Fruit fly (Drosophila melanogaster): Measurements from ENCODE around the gene Pect.
A peak's percentile ranks its signal among the peaks of the same experiment; 100 is the strongest.

Pect gene

DNA sequence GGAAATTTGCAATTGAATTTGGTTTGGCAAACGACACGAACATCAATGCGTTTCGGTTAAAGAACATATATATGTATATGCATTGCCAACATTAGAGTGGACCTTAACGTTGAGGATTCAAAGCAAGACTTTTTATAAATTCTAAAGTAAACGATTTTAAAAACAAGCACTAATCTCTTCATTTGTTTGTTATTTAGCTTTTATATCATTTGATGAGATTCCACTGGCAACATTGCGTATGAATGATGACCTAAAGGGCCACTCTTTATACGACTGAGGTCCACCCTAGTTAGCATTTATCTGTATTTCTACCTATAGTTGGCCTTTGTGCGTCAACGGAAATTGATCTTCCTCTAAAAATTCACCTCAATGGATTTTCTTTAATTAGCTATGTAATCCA is 55.1 kb downstream of the Pect start (continued):
- TF ChIP-seq bcd (GFP tag; optimal IDR thresholded peaks at IDR 0.05) (peak; percentile 1), CG14014 (GFP tag; IDR thresholded peaks at IDR 0.05) (0 out of 2 replicates have a peak, but pooled peaks have one; percentile 23), run (tag; optimal IDR thresholded peaks at IDR 0.05) (no peak), Elba2 (GFP tag; optimal IDR thresholded peaks at IDR 0.05) (no peak), zfh1 (GFP tag; IDR thresholded peaks at IDR 0.05) (no peak), cas (GFP tag; IDR thresholded peaks at IDR 0.05) (no peak), Opbp (GFP tag; IDR thresholded peaks at IDR 0.05; ENCODE audit: partially characterized antibody) (no peak), Oli (tag; optimal IDR thresholded peaks at IDR 0.05) (peak; percentile 34), ci (GFP tag; IDR thresholded peaks at IDR 0.05) (peak; percentile 51; the same call in 2 of the 3 replicates), ase (GFP tag; IDR thresholded peaks at IDR 0.05) (no peak), NFAT (GFP tag; IDR thresholded peaks at IDR 0.05) (no peak), cad (GFP tag; optimal IDR thresholded peaks at IDR 0.05) (no peak), tap (tag; optimal IDR thresholded peaks at IDR 0.05) (peak; percentile 43), Sox100B (GFP tag; optimal IDR thresholded peaks at IDR 0.05) (peak; percentile 8), CG10565 (GFP tag; optimal IDR thresholded peaks at IDR 0.05) (no peak), Ets65A (GFP tag) (peak; percentile 31), zfh2 (GFP tag; optimal IDR thresholded peaks at IDR 0.05) (peak; percentile 9), ems (GFP tag; optimal IDR thresholded peaks at IDR 0.05) (no peak), Dip2 (GFP tag; IDR thresholded peaks at IDR 0.05) (no peak), kay (GFP tag; optimal IDR thresholded peaks at IDR 0.05) (no peak), CG14860 (GFP tag; IDR thresholded peaks at IDR 0.05; ENCODE audit: partially characterized antibody) (no peak), Dad (GFP tag; optimal IDR thresholded peaks at IDR 0.05) (peak; percentile 6), Xbp1 (GFP tag; optimal IDR thresholded peaks at IDR 0.05) (no peak), oc (tag; optimal IDR thresholded peaks at IDR 0.05) (no peak), CG43689 (GFP tag; IDR thresholded peaks at IDR 0.05) (no peak), B-H2 (GFP tag; optimal IDR thresholded peaks at IDR 0.05) (no peak), CG4854 (GFP tag; optimal IDR thresholded peaks at IDR 0.05) (no peak), Tbp (GFP tag; optimal IDR thresholded peaks at IDR 0.05) (no peak), CG6791 (GFP tag; IDR thresholded peaks at IDR 0.05; ENCODE audit: partially characterized antibody) (no peak), CG12219 (GFP tag; optimal IDR thresholded peaks at IDR 0.05) (peak; percentile 47), CG9797 (GFP tag; optimal IDR thresholded peaks at IDR 0.05) (no peak), GATAe (GFP tag; conservative IDR thresholded peaks at IDR 0.05) (no peak), br (optimal IDR thresholded peaks at IDR 0.05) (no peak), stc (GFP tag; IDR thresholded peaks at IDR 0.05) (no peak), tin (GFP tag; optimal IDR thresholded peaks at IDR 0.05) (no peak), fd64A (GFP tag; optimal IDR thresholded peaks at IDR 0.05) (no peak), Med (GFP tag) (peak; percentile 59), crp (GFP tag; optimal IDR thresholded peaks at IDR 0.05) (no peak), CG11398 (GFP tag; optimal IDR thresholded peaks at IDR 0.05) (no peak), Asciz (GFP tag; optimal IDR thresholded peaks at IDR 0.05) (peak; percentile 7), Blimp-1 (GFP tag; optimal IDR thresholded peaks at IDR 0.05) (peak; percentile 52), CG18599 (GFP tag; optimal IDR thresholded peaks at IDR 0.05) (peak; percentile 20), Hand (GFP tag; optimal IDR thresholded peaks at IDR 0.05) (no peak), nmo (GFP tag; optimal IDR thresholded peaks at IDR 0.05) (peak; percentile 12), wek (GFP tag; optimal IDR thresholded peaks at IDR 0.05) (no peak), Ada2b (GFP tag; IDR thresholded peaks at IDR 0.05) (peak; percentile 23; the same call in 1 of the 2 replicates), CG10959 (GFP tag; IDR thresholded peaks at IDR 0.05) (no peak), CG7839 (tag; optimal IDR thresholded peaks at IDR 0.05) (peak; percentile 48), CG32532 (GFP tag; IDR thresholded peaks at IDR 0.05) (peak; percentile 40; the same call in 1 of the 2 replicates), chn (GFP tag; optimal IDR thresholded peaks at IDR 0.05) (no peak), CG1602 (GFP tag; optimal IDR thresholded peaks at IDR 0.05) (no peak), HLH54F (GFP tag; optimal IDR thresholded peaks at IDR 0.05) (no peak)

All from whole organism, embryonic.